Worm (Caenorhabditis elegans) whole organism, young adult: ENCODE measurements around the gene clec-185.

ENCODE experiments used
- B0261.1 ChIP-seq: sonication (generic microtip); optimal IDR thresholded peaks from 2 replicates; lab custom pipeline; 2016; ENCODE audit warnings: mild to moderate bottlenecking, missing genetic modification characterization, moderate library complexity, missing compliant biosample characterization
- F22D6.2 ChIP-seq: sonication (generic microtip); optimal IDR thresholded peaks from 2 replicates; lab custom pipeline; 2016; ENCODE audit warnings: mild to moderate bottlenecking, missing genetic modification characterization, missing compliant biosample characterization
- F23B12.7 ChIP-seq: sonication (generic microtip); optimal IDR thresholded peaks from 2 replicates; lab custom pipeline; 2017; ENCODE audit warnings: missing genetic modification characterization, mild to moderate bottlenecking, missing compliant biosample characterization, antibody characterized with exemption, moderate library complexity; ENCODE audit not compliant: insufficient read depth
- F52B5.7 ChIP-seq: sonication (generic microtip); optimal IDR thresholded peaks from 2 replicates; lab custom pipeline; 2016; ENCODE audit warnings: mild to moderate bottlenecking, missing genetic modification characterization, missing compliant biosample characterization
- F57A8.1 ChIP-seq: fragments of 200-800 bp; sonication (Bioruptor generic); optimal IDR thresholded peaks from 2 replicates; lab custom pipeline; 2018; ENCODE audit warnings: mild to moderate bottlenecking, missing genetic modification characterization, moderate library complexity, missing compliant biosample characterization
- T26A5.8 ChIP-seq: sonication (generic microtip); optimal IDR thresholded peaks from 2 replicates; lab custom pipeline; 2016; ENCODE audit warnings: missing genetic modification characterization, missing compliant biosample characterization
- Y56A3A.18 ChIP-seq: fragments of 200-800 bp; sonication (Bioruptor generic); IDR thresholded peaks from 2 replicates; pipeline ENCODE4 v1.3.6; 2022; ENCODE audit warnings: missing genetic modification reagents, missing genetic modification characterization, missing compliant biosample characterization
- Y67H2A.10 ChIP-seq: fragments of 200-800 bp; sonication (Bioruptor generic); conservative IDR thresholded peaks from 2 replicates; pipeline ENCODE4 v1.3.6; 2022; ENCODE audit warnings: missing genetic modification reagents, missing genetic modification characterization, missing compliant biosample characterization
- aptf-2 ChIP-seq: fragments of 200-800 bp; sonication (Bioruptor generic); conservative IDR thresholded peaks from 2 replicates; pipeline ENCODE4 v1.3.6; 2022; ENCODE audit warnings: missing genetic modification reagents, missing genetic modification characterization, missing compliant biosample characterization
- aptf-3 ChIP-seq: fragments of 200-800 bp; sonication (Bioruptor generic); IDR thresholded peaks from 2 replicates; pipeline ENCODE4 v1.3.6; 2022; ENCODE audit warnings: missing genetic modification characterization, missing compliant biosample characterization
- atf-7 ChIP-seq: sonication (generic microtip); optimal IDR thresholded peaks from 2 replicates; lab custom pipeline; 2017; ENCODE audit warnings: mild to moderate bottlenecking, missing genetic modification characterization, missing compliant biosample characterization
- attf-3 ChIP-seq: fragments of 200-800 bp; sonication (Bioruptor generic); conservative IDR thresholded peaks from 2 replicates; pipeline ENCODE4 v1.3.6; 2022; ENCODE audit warnings: missing genetic modification reagents, missing genetic modification characterization, missing compliant biosample characterization
- bed-1 ChIP-seq: fragments of 200-800 bp; sonication (Bioruptor generic); IDR thresholded peaks from 2 replicates; pipeline ENCODE4 v1.3.6; 2022; ENCODE audit warnings: missing genetic modification reagents, missing genetic modification characterization, missing compliant biosample characterization
- cebp-1 ChIP-seq, 2 experiments: fragments of 200-800 bp in 1 of 2; sonication (Bioruptor generic) in 1 of 2; sonication (generic microtip) in 1 of 2; IDR thresholded peaks in 1 of 2; optimal IDR thresholded peaks in 1 of 2; 2 replicates each; pipeline versions ENCODE4 v1.3.6 to Lab custom; 2017 to 2022; ENCODE audit warnings: missing compliant biosample characterization in 2 of 2, missing genetic modification characterization in 2 of 2, mild to moderate bottlenecking in 1 of 2, missing genetic modification reagents in 1 of 2, moderate library complexity in 1 of 2
- cebp-2 ChIP-seq: fragments of 200-800 bp; sonication (Bioruptor generic); IDR thresholded peaks from 2 replicates; pipeline ENCODE4 v1.3.6; 2022; ENCODE audit warnings: missing genetic modification characterization, missing compliant biosample characterization
- ceh-40 ChIP-seq: fragments of 200-800 bp; sonication (Bioruptor generic); IDR thresholded peaks from 2 replicates; pipeline ENCODE4 v1.3.6; 2022; ENCODE audit warnings: missing genetic modification characterization, missing compliant biosample characterization
- chd-7 ChIP-seq: sonication (generic microtip); optimal IDR thresholded peaks from 2 replicates; lab custom pipeline; 2016; ENCODE audit warnings: mild to moderate bottlenecking, missing genetic modification characterization, moderate library complexity, missing compliant biosample characterization
- die-1 ChIP-seq: sonication (generic microtip); optimal IDR thresholded peaks from 2 replicates; lab custom pipeline; 2016; ENCODE audit warnings: missing genotype, mild to moderate bottlenecking, missing genetic modification characterization, missing compliant biosample characterization
- dpl-1 ChIP-seq: fragments of 150-350 bp; optimal IDR thresholded peaks from 2 replicates; lab custom pipeline; 2014; ENCODE audit warnings: missing biosample characterization, missing genetic modification reagents, missing genetic modification characterization
- efl-1 ChIP-seq: fragments of 150-350 bp; optimal IDR thresholded peaks from 2 replicates; lab custom pipeline; 2014; ENCODE audit warnings: missing biosample characterization, missing genetic modification reagents, missing genetic modification characterization
- egl-44 ChIP-seq: fragments of 200-800 bp; sonication (Bioruptor generic); IDR thresholded peaks from 2 replicates; pipeline ENCODE4 v1.3.6; 2022; ENCODE audit warnings: missing genetic modification reagents, missing genetic modification characterization, missing compliant biosample characterization
- egrh-3 ChIP-seq: fragments of 200-800 bp; sonication (Bioruptor generic); IDR thresholded peaks from 2 replicates; pipeline ENCODE4 v1.3.6; 2022; ENCODE audit warnings: missing genetic modification reagents, missing genetic modification characterization, missing compliant biosample characterization
- ekl-4 ChIP-seq: fragments of 200-800 bp; sonication (Bioruptor generic); IDR thresholded peaks from 2 replicates; pipeline ENCODE4 v1.3.6; 2022; ENCODE audit warnings: missing genetic modification reagents, missing genetic modification characterization, missing compliant biosample characterization
- gei-17 ChIP-seq: fragments of 200-800 bp; sonication (Bioruptor generic); optimal IDR thresholded peaks from 2 replicates; lab custom pipeline; 2018; ENCODE audit warnings: mild to moderate bottlenecking, missing genetic modification characterization, missing compliant biosample characterization
- him-1 ChIP-seq: sonication (generic microtip); optimal IDR thresholded peaks from 2 replicates; lab custom pipeline; 2016; ENCODE audit warnings: missing genotype, missing genetic modification reagents, missing genetic modification characterization, missing compliant biosample characterization
- hmg-1.2 ChIP-seq: fragments of 200-800 bp; sonication (Bioruptor generic); IDR thresholded peaks from 2 replicates; pipeline ENCODE4 v1.3.6; 2022; ENCODE audit warnings: missing genetic modification reagents, missing genetic modification characterization, missing compliant biosample characterization
- hmg-20 ChIP-seq: fragments of 200-800 bp; sonication (Bioruptor generic); IDR thresholded peaks from 2 replicates; pipeline ENCODE4 v1.3.6; 2022; ENCODE audit warnings: missing genetic modification reagents, missing genetic modification characterization, missing compliant biosample characterization
- hsf-1 ChIP-seq: fragments of 200-800 bp; sonication (Bioruptor generic); IDR thresholded peaks from 2 replicates; pipeline ENCODE4 v1.3.6; 2022; ENCODE audit warnings: missing genetic modification reagents, missing genetic modification characterization, missing compliant biosample characterization
- lin-35 ChIP-seq, 3 experiments: fragments of 150-350 bp in 2 of 3; sonication (generic microtip) in 1 of 3; optimal IDR thresholded peaks; 2 replicates each; lab custom pipeline; 2014 to 2018; ENCODE audit warnings: missing biosample characterization in 3 of 3, missing genetic modification characterization in 3 of 3, missing genetic modification reagents in 3 of 3
- lir-1 ChIP-seq: fragments of 200-800 bp; sonication (Bioruptor generic); conservative IDR thresholded peaks from 2 replicates; pipeline ENCODE4 v1.3.6; 2022; ENCODE audit warnings: missing genetic modification reagents, missing genetic modification characterization, missing compliant biosample characterization
- lsl-1 ChIP-seq: fragments of 200-800 bp; sonication (Bioruptor generic); optimal IDR thresholded peaks from 2 replicates; lab custom pipeline; 2018; ENCODE audit warnings: mild to moderate bottlenecking, missing genetic modification characterization, moderate library complexity, missing compliant biosample characterization
- lsy-27 ChIP-seq: sonication (generic microtip); optimal IDR thresholded peaks from 2 replicates; lab custom pipeline; 2017; ENCODE audit warnings: missing genetic modification characterization, mild to moderate bottlenecking, missing compliant biosample characterization, antibody characterized with exemption, missing genotype, borderline replicate concordance; ENCODE audit not compliant: insufficient read depth
- madf-6 ChIP-seq: fragments of 200-800 bp; sonication (Bioruptor generic); IDR thresholded peaks from 2 replicates; pipeline ENCODE4 v1.3.6; 2022; ENCODE audit warnings: missing genetic modification reagents, missing genetic modification characterization, missing compliant biosample characterization
- madf-8 ChIP-seq: fragments of 200-800 bp; sonication (Bioruptor generic); conservative IDR thresholded peaks from 2 replicates; pipeline ENCODE4 v1.3.6; 2022; ENCODE audit warnings: missing genetic modification reagents, missing genetic modification characterization, missing compliant biosample characterization
- nhr-179 ChIP-seq: sonication (generic microtip); optimal IDR thresholded peaks from 2 replicates; lab custom pipeline; 2016; ENCODE audit warnings: mild to moderate bottlenecking, missing genetic modification characterization, missing compliant biosample characterization
- nhr-27 ChIP-seq: fragments of 200-800 bp; sonication (Bioruptor generic); optimal IDR thresholded peaks from 2 replicates; lab custom pipeline; 2018; ENCODE audit warnings: mild to moderate bottlenecking, missing genetic modification characterization, moderate library complexity, missing compliant biosample characterization
- nhr-90 ChIP-seq: sonication (generic microtip); optimal IDR thresholded peaks from 2 replicates; lab custom pipeline; 2016; ENCODE audit warnings: missing genotype, mild to moderate bottlenecking, missing genetic modification characterization, missing compliant biosample characterization
- snpc-1.1 ChIP-seq: sonication (generic microtip); optimal IDR thresholded peaks from 2 replicates; lab custom pipeline; 2017; ENCODE audit warnings: missing genetic modification characterization, mild to moderate bottlenecking, missing compliant biosample characterization, antibody characterized with exemption, moderate library complexity, missing genotype, missing genetic modification reagents; ENCODE audit not compliant: insufficient read depth
- snpc-1.3 ChIP-seq: sonication (generic microtip); optimal IDR thresholded peaks from 2 replicates; lab custom pipeline; 2017; ENCODE audit warnings: missing genetic modification characterization, mild to moderate bottlenecking, missing compliant biosample characterization, antibody characterized with exemption, moderate library complexity, missing genotype, missing genetic modification reagents; ENCODE audit not compliant: insufficient read depth
- somi-1 ChIP-seq: fragments of 200-800 bp; sonication (Bioruptor generic); optimal IDR thresholded peaks from 2 replicates; lab custom pipeline; 2018; ENCODE audit warnings: mild to moderate bottlenecking, missing genetic modification characterization, missing compliant biosample characterization
- sptf-2 ChIP-seq: fragments of 200-800 bp; sonication (Bioruptor generic); optimal IDR thresholded peaks from 2 replicates; lab custom pipeline; 2018; ENCODE audit warnings: mild to moderate bottlenecking, missing genetic modification characterization, missing compliant biosample characterization
- xnd-1 ChIP-seq: sonication (generic microtip); optimal IDR thresholded peaks from 2 replicates; lab custom pipeline; 2016; ENCODE audit warnings: missing genotype, missing genetic modification reagents, missing genetic modification characterization, missing compliant biosample characterization
- ztf-26 ChIP-seq: sonication (generic microtip); optimal IDR thresholded peaks from 2 replicates; lab custom pipeline; 2017; ENCODE audit warnings: missing genetic modification characterization, missing compliant biosample characterization
- ztf-3 ChIP-seq: fragments of 200-800 bp; sonication (Bioruptor generic); optimal IDR thresholded peaks from 2 replicates; lab custom pipeline; 2018; ENCODE audit warnings: mild to moderate bottlenecking, missing genetic modification characterization, missing compliant biosample characterization

Gene clec-185

ce11 chrIV:12445463-12445934 is 7.0 kb downstream of the clec-185 start, which contains the start of gene C25G4.3 (continued):
- TF ChIP-seq cebp-1 (GFP tag; IDR thresholded peaks at IDR 0.05; lab: Robert Waterston, UW) (no peak), cebp-1 (tag; optimal IDR thresholded peaks at IDR 0.05; lab: Kevin White, UChicago) (no peak), snpc-1.1 (no peak), F22D6.2 (tag; lab: Kevin White, UChicago) (no peak), hsf-1 (GFP tag; lab: Robert Waterston, UW) (no peak), egl-44 (GFP tag; lab: Robert Waterston, UW) (no peak), lir-1 (GFP tag; lab: Robert Waterston, UW) (no peak), F23B12.7 (tag; lab: Kevin White, UChicago) (no peak), F52B5.7 (tag; lab: Kevin White, UChicago) (no peak), efl-1 (GFP tag; lab: Kevin White, UChicago) (peak; percentile 66), ceh-40 (GFP tag; lab: Robert Waterston, UW) (no peak), gei-17 (no peak), aptf-2 (GFP tag; lab: Robert Waterston, UW) (no peak), Y67H2A.10 (no peak)
- TF ChIP-seq, all 124 proteins: peak for 6

- TF ChIP-seq bed-1 (GFP tag; lab: Robert Waterston, UW) (no peak), aptf-2 (GFP tag; lab: Robert Waterston, UW) (no peak), madf-8 (peak; percentile 21; the same call in 1 of the 2 replicates), cebp-2 (GFP tag; lab: Robert Waterston, UW) (no peak), nhr-27 (tag; lab: Kevin White, UChicago) (no peak), sptf-2 (GFP tag; lab: Kevin White, UChicago) (no peak), ceh-40 (GFP tag; lab: Robert Waterston, UW) (no peak), hmg-1.2 (GFP tag; lab: Robert Waterston, UW) (peak; percentile 48; the same call in 1 of the 2 replicates), gei-17 (no peak), F22D6.2 (tag; lab: Kevin White, UChicago) (no peak), aptf-3 (GFP tag; lab: Robert Waterston, UW) (no peak), lsl-1 (GFP tag; lab: Kevin White, UChicago) (peak; percentile 81), ekl-4 (GFP tag; lab: Robert Waterston, UW) (0 out of 2 replicates have a peak, but pooled peaks have one; percentile 47), nhr-179 (tag; lab: Kevin White, UChicago) (no peak), cebp-1 (GFP tag; IDR thresholded peaks at IDR 0.05; lab: Robert Waterston, UW) (no peak), cebp-1 (tag; optimal IDR thresholded peaks at IDR 0.05; lab: Kevin White, UChicago) (no peak), lin-35 (GFP tag; optimal IDR thresholded peaks at IDR 0.05; lab: Kevin White, UChicago) (no peak), him-1 (no peak), ztf-3 (GFP tag; lab: Kevin White, UChicago) (no peak), egl-44 (GFP tag; lab: Robert Waterston, UW) (no peak), Y56A3A.18 (no peak), xnd-1 (tag; lab: Kevin White, UChicago) (peak; percentile 22), snpc-1.3 (tag; lab: Kevin White, UChicago) (no peak), chd-7 (tag; lab: Kevin White, UChicago) (no peak), F57A8.1 (GFP tag; lab: Kevin White, UChicago) (no peak), T26A5.8 (tag; lab: Kevin White, UChicago) (no peak), lsy-27 (tag; lab: Kevin White, UChicago) (no peak), B0261.1 (tag; lab: Kevin White, UChicago) (no peak), die-1 (no peak), somi-1 (no peak), atf-7 (tag; lab: Kevin White, UChicago) (no peak), egrh-3 (GFP tag; lab: Robert Waterston, UW) (no peak), ztf-26 (no peak), dpl-1 (GFP tag; lab: Kevin White, UChicago) (no peak), attf-3 (GFP tag; lab: Robert Waterston, UW) (peak; percentile 91), nhr-90 (tag; lab: Kevin White, UChicago) (no peak), hmg-20 (no peak), madf-6 (GFP tag; lab: Robert Waterston, UW) (peak; percentile 49)
Observed at ce11 chrIV:12451225-12451831, 12.9 kb downstream of the clec-185 start, which contains the start of gene dpy-26. TSS of gene dpy-26 (minus strand) at chrIV:12451335.
